Fruit fly (Drosophila melanogaster) whole organism, adult: ENCODE results near the gene CG46059.

Experiments used
- CG11617 ChIP-seq: fragments of 200-800 bp; sonication (Bioruptor generic); optimal IDR thresholded peaks from 2 replicates; lab custom pipeline; 2017; ENCODE audit warnings: mild to moderate bottlenecking, missing biosample characterization, missing genetic modification reagents, missing genetic modification characterization
- CG12768 ChIP-seq: fragments of 200-800 bp; sonication (Bioruptor generic); optimal IDR thresholded peaks from 2 replicates; lab custom pipeline; 2017; ENCODE audit warnings: missing biosample characterization, missing genetic modification characterization, mild to moderate bottlenecking, moderate library complexity, missing genetic modification reagents
- CG14711 ChIP-seq: fragments of 200-800 bp; sonication (Bioruptor generic); optimal IDR thresholded peaks from 2 replicates; lab custom pipeline; 2018; ENCODE audit warnings: missing biosample characterization, mild to moderate bottlenecking, missing genetic modification characterization, moderate library complexity
- CG1620 ChIP-seq: fragments of 200-800 bp; sonication (Bioruptor generic); optimal IDR thresholded peaks from 2 replicates; lab custom pipeline; 2016; ENCODE audit warnings: missing biosample characterization, missing genetic modification characterization
- CG33017 ChIP-seq: fragments of 200-800 bp; sonication (Bioruptor generic); optimal IDR thresholded peaks from 2 replicates; lab custom pipeline; 2018; ENCODE audit warnings: missing biosample characterization, mild to moderate bottlenecking, missing genetic modification characterization, moderate library complexity
- CG5204 ChIP-seq: fragments of 200-800 bp; sonication (Bioruptor generic); optimal IDR thresholded peaks from 2 replicates; lab custom pipeline; 2016; ENCODE audit warnings: missing biosample characterization, missing genetic modification characterization
- CG7045 ChIP-seq: fragments of 200-800 bp; sonication (Bioruptor generic); optimal IDR thresholded peaks from 2 replicates; lab custom pipeline; 2017; ENCODE audit warnings: missing biosample characterization, mild to moderate bottlenecking, missing genetic modification characterization
- CG7101 ChIP-seq: fragments of 200-800 bp; sonication (Bioruptor generic); optimal IDR thresholded peaks from 2 replicates; lab custom pipeline; 2018; ENCODE audit warnings: missing biosample characterization, mild to moderate bottlenecking, missing genetic modification characterization, moderate library complexity
- Clk ChIP-seq: fragments of 200-800 bp; sonication (Bioruptor generic); optimal IDR thresholded peaks from 2 replicates; lab custom pipeline; 2017; ENCODE audit warnings: missing biosample characterization, missing genetic modification characterization
- Crg-1 ChIP-seq: fragments of 200-800 bp; sonication (Bioruptor generic); optimal IDR thresholded peaks from 2 replicates; lab custom pipeline; 2016; ENCODE audit warnings: missing biosample characterization, missing genetic modification characterization
- Hr96 ChIP-seq: fragments of 200-800 bp; sonication (Bioruptor generic); optimal IDR thresholded peaks from 2 replicates; lab custom pipeline; 2016; ENCODE audit warnings: missing biosample characterization, missing genetic modification characterization
- Mnt ChIP-seq: fragments of 200-800 bp; sonication (Bioruptor generic); optimal IDR thresholded peaks from 2 replicates; lab custom pipeline; 2016; ENCODE audit warnings: missing biosample characterization, mild to moderate bottlenecking, missing genetic modification characterization
- bab1 ChIP-seq: fragments of 200-800 bp; sonication (Bioruptor generic); optimal IDR thresholded peaks from 3 replicates; lab custom pipeline; 2019; ENCODE audit warnings: missing biosample characterization, mild to moderate bottlenecking, missing genetic modification characterization, moderate library complexity
- cic ChIP-seq: fragments of 200-800 bp; sonication (Bioruptor generic); optimal IDR thresholded peaks from 2 replicates; lab custom pipeline; 2017; ENCODE audit warnings: missing biosample characterization, mild to moderate bottlenecking, missing genetic modification characterization, moderate library complexity
- cnc ChIP-seq, 2 experiments: fragments of >200 bp; optimal IDR thresholded peaks; 2 replicates each; lab custom pipeline; 2017
- kay ChIP-seq: fragments of 200-800 bp; sonication (Bioruptor generic); peaks from one replicate; lab custom pipeline; 2016; ENCODE audit warnings: missing biosample characterization, missing genetic modification characterization, borderline replicate concordance
- ovo ChIP-seq: fragments of 200-800 bp; sonication (Bioruptor generic); optimal IDR thresholded peaks from 2 replicates; lab custom pipeline; 2016; ENCODE audit warnings: missing biosample characterization, missing genetic modification characterization
- pad ChIP-seq: fragments of 200-800 bp; sonication (Bioruptor generic); optimal IDR thresholded peaks from 3 replicates; lab custom pipeline; 2017; ENCODE audit warnings: missing biosample characterization, missing genetic modification characterization, mild to moderate bottlenecking, moderate library complexity, missing genetic modification reagents
- tj ChIP-seq: fragments of 200-800 bp; sonication (Bioruptor generic); optimal IDR thresholded peaks from 3 replicates; lab custom pipeline; 2017; ENCODE audit warnings: missing biosample characterization, mild to moderate bottlenecking, missing genetic modification characterization, moderate library complexity
- toe ChIP-seq: fragments of 200-800 bp; sonication (Bioruptor generic); optimal IDR thresholded peaks from 2 replicates; lab custom pipeline; 2016; ENCODE audit warnings: missing biosample characterization, missing genetic modification characterization

The CG46059 gene

dm6 chr2L:19204546-19204945, 21.0 kb upstream of the CG46059 start:
- TF ChIP-seq CG14711 (tag; lab: Kevin White, UChicago) (no peak), Hr96 (GFP tag; lab: Kevin White, UChicago) (no peak), CG12768 (GFP tag; lab: Kevin White, UChicago) (no peak), ovo (GFP tag; lab: Kevin White, UChicago) (no peak), pad (GFP tag; lab: Kevin White, UChicago) (no peak), Clk (GFP tag; lab: Kevin White, UChicago) (no peak), Crg-1 (GFP tag; lab: Kevin White, UChicago) (no peak), CG1620 (no peak), CG33017 (tag; lab: Kevin White, UChicago) (no peak), tj (no peak), CG7101 (tag; lab: Kevin White, UChicago) (no peak), bab1 (GFP tag; lab: Kevin White, UChicago) (no peak), cnc (optimal IDR thresholded peaks at IDR 0.05; lab: Kevin White, UChicago) (no peak), kay (GFP tag; lab: Kevin White, UChicago) (no peak)

DNA sequence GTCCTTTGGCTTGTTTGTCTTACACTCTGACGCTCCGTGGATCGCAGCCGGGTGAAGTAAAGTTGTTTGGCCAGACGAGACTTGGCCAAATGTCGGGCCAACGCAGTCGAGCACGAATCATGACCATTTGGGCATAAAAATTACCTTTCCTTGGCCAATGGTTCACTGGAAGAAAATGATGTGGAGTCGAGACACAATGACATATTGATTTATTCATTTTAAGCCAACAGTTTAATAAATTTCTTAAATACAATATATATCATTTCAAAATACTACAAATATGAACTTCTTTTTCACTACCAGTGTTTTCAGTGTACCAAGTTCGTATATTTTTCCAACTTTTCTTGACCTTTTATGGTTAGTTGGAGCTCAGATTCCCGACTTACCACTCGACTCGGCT, 18.3 kb upstream of the CG46059 start:
- TF ChIP-seq kay (GFP tag; lab: Kevin White, UChicago) (no peak), Clk (GFP tag; lab: Kevin White, UChicago) (no peak), CG14711 (tag; lab: Kevin White, UChicago) (no peak), ovo (GFP tag; lab: Kevin White, UChicago) (no peak), Mnt (GFP tag; lab: Kevin White, UChicago) (no peak), pad (GFP tag; lab: Kevin White, UChicago) (no peak), CG11617 (GFP tag; lab: Kevin White, UChicago) (no peak), toe (GFP tag; lab: Kevin White, UChicago) (no peak), CG5204 (GFP tag; lab: Kevin White, UChicago) (no peak), bab1 (GFP tag; lab: Kevin White, UChicago) (no peak), CG33017 (tag; lab: Kevin White, UChicago) (no peak), tj (no peak)

DNA sequence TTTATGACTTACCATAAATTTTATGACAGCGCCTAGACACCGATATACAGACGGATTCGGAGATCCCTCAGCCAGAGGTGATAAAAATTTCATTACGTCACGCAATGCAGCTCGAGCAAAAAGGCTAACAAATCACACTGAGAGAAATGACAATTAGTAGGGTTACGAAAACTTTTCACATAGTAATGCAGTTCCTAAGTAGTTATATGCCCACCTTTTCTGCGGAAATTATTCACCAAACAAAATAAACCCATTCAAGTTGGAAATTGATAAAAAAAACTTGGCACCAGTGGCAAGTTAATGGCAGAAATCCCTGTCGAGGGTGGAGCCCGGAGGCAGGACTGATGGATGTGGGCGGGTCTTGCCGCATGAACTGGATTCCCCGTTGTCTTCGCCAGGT, 16.6 kb upstream of the CG46059 start:
- TF ChIP-seq Mnt (GFP tag; lab: Kevin White, UChicago) (no peak), CG7045 (GFP tag; lab: Kevin White, UChicago) (no peak), Clk (GFP tag; lab: Kevin White, UChicago) (no peak), CG12768 (GFP tag; lab: Kevin White, UChicago) (no peak), Crg-1 (GFP tag; lab: Kevin White, UChicago) (no peak), kay (GFP tag; lab: Kevin White, UChicago) (no peak), toe (GFP tag; lab: Kevin White, UChicago) (no peak), CG7101 (tag; lab: Kevin White, UChicago) (no peak), cnc (optimal IDR thresholded peaks at IDR 0.05; lab: Kevin White, UChicago) (no peak), CG33017 (tag; lab: Kevin White, UChicago) (no peak), bab1 (GFP tag; lab: Kevin White, UChicago) (no peak), CG1620 (no peak), ovo (GFP tag; lab: Kevin White, UChicago) (no peak), pad (GFP tag; lab: Kevin White, UChicago) (no peak), Hr96 (GFP tag; lab: Kevin White, UChicago) (no peak), CG11617 (GFP tag; lab: Kevin White, UChicago) (no peak), CG14711 (tag; lab: Kevin White, UChicago) (no peak), cic (GFP tag; lab: Kevin White, UChicago) (no peak), tj (no peak), CG5204 (GFP tag; lab: Kevin White, UChicago) (no peak)

DNA sequence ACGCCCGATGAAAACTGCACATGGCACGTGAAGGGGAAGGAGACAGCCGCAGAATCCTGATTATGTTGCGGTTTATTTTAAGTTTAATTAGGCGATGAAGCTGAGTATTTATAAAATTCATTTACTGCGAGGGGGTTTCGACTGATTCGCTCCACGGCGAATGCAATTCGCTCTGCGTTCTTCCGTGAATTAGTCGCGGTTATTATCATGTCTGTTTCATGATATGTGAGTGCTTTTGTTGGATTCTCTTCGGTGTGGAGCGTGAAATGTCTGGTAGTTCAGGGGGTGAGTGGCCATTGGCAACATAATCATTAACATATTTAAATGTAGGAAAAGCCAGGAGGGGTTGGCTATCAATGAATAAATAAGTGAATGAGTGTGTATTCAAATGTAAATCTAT, 14.8 kb upstream of the CG46059 start:
- TF ChIP-seq Hr96 (GFP tag; lab: Kevin White, UChicago) (no peak), CG33017 (tag; lab: Kevin White, UChicago) (no peak), bab1 (GFP tag; lab: Kevin White, UChicago) (no peak), Crg-1 (GFP tag; lab: Kevin White, UChicago) (no peak)

- TF ChIP-seq CG7101 (tag; lab: Kevin White, UChicago), result no peak
- TF ChIP-seq CG5204 (GFP tag; lab: Kevin White, UChicago), result no peak
- TF ChIP-seq CG14711 (tag; lab: Kevin White, UChicago), result no peak
- TF ChIP-seq Crg-1 (GFP tag; lab: Kevin White, UChicago), result no peak
- TF ChIP-seq Clk (GFP tag; lab: Kevin White, UChicago), result no peak
- no peak for TF ChIP-seq CG1620
Observed at dm6 chr2L:19196443-19197044, 13.0 kb upstream of the CG46059 start.

DNA sequence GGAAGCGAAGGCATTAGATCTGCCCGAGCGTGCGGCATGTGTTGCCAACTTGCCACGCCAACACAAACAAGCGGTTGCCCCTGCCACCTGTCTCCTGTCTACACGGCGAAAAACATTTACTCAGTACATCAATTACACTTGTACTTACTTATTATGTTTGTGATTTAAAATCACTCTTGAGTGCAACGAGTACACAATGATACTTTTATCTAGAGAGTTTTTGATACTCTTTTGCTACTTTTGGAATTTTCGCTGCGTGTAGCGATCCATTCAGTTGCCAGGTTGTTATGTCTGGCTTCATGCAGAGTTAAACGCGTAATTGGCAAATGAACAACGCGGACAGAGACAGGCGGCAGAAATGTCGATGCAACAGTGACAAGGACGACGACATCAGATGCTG, 10.1 kb upstream of the CG46059 start:
- TF ChIP-seq CG12768 (GFP tag; lab: Kevin White, UChicago), result no peak
- no peak for TF ChIP-seq Mnt (GFP tag; lab: Kevin White, UChicago)
- no peak for TF ChIP-seq tj
- TF ChIP-seq Crg-1 (GFP tag; lab: Kevin White, UChicago), result no peak
- TF ChIP-seq CG5204 (GFP tag; lab: Kevin White, UChicago), result no peak
- no peak for TF ChIP-seq ovo (GFP tag; lab: Kevin White, UChicago)
- no peak for TF ChIP-seq CG33017 (tag; lab: Kevin White, UChicago)
